Worm (Caenorhabditis elegans) whole organism, L3 larva: Measurements from ENCODE around the gene C31G12.4.

Experiments used
- R02D3.7 ChIP-seq: fragments of 150-350 bp; optimal IDR thresholded peaks from 2 replicates; lab custom pipeline; 2014; ENCODE audit warnings: missing biosample characterization, missing genetic modification characterization
- lsy-12 ChIP-seq: sonication (generic microtip); optimal IDR thresholded peaks from 2 replicates; lab custom pipeline; 2016; ENCODE audit warnings: mild to moderate bottlenecking, missing genetic modification characterization, missing compliant biosample characterization

Gene C31G12.4

ce11 chrV:18123639-18124038, 54.9 kb downstream of the C31G12.4 start, which contains the start of gene fbxa-107:
fbxa-107 (plus strand) TSS chrV:18123939.
- no peak for TF ChIP-seq lsy-12 (tag; lab: Kevin White, UChicago)
- TF ChIP-seq R02D3.7 (tag; lab: Kevin White, UChicago) = no peak
